Fruit fly (Drosophila melanogaster) whole organism, embryonic: Measurements from ENCODE around the gene Pgcl.

Experiments used
- CG10431 ChIP-seq: fragments of 200-800 bp; sonication (Bioruptor generic); optimal IDR thresholded peaks from 3 replicates; lab custom pipeline; 2018; ENCODE audit warnings: missing biosample characterization, mild to moderate bottlenecking, missing genetic modification characterization
- CG10543 ChIP-seq: fragments of 200-800 bp; sonication (Bioruptor generic); optimal IDR thresholded peaks from 3 replicates; lab custom pipeline; 2017; ENCODE audit warnings: missing biosample characterization, mild to moderate bottlenecking, missing genetic modification characterization, moderate library complexity
- CG10654 ChIP-seq: fragments of 200-800 bp; sonication (Bioruptor generic); optimal IDR thresholded peaks from 2 replicates; lab custom pipeline; 2016; ENCODE audit warnings: missing biosample characterization, missing genetic modification characterization
- CG11093 ChIP-seq: fragments of 200-800 bp; sonication (Bioruptor generic); IDR thresholded peaks from 3 replicates; pipeline ENCODE4 v1.3.6; 2022; ENCODE audit warnings: missing biosample characterization, missing genetic modification characterization
- CG11504 ChIP-seq: fragments of 200-800 bp; sonication (Bioruptor generic); optimal IDR thresholded peaks from 3 replicates; lab custom pipeline; 2019; ENCODE audit warnings: missing biosample characterization, mild to moderate bottlenecking, missing genetic modification characterization, moderate library complexity
- CG1602 ChIP-seq: fragments of 200-800 bp; sonication (Bioruptor generic); optimal IDR thresholded peaks from 3 replicates; lab custom pipeline; 2016; ENCODE audit warnings: missing biosample characterization, missing genetic modification characterization
- CG17359 ChIP-seq: fragments of 200-800 bp; sonication (Bioruptor generic); optimal IDR thresholded peaks from 3 replicates; lab custom pipeline; 2018; ENCODE audit warnings: missing biosample characterization, mild to moderate bottlenecking, missing genetic modification characterization, moderate library complexity
- CG17385 ChIP-seq: fragments of 200-800 bp; sonication (Bioruptor generic); optimal IDR thresholded peaks from 3 replicates; lab custom pipeline; 2018; ENCODE audit warnings: missing biosample characterization, mild to moderate bottlenecking, missing genetic modification characterization
- CG18011 ChIP-seq: fragments of 200-800 bp; sonication (Bioruptor generic); optimal IDR thresholded peaks from 2 replicates; lab custom pipeline; 2017; ENCODE audit warnings: missing biosample characterization, missing genetic modification characterization, mild to moderate bottlenecking, moderate library complexity, missing genotype
- CG1832 ChIP-seq: fragments of 200-800 bp; sonication (Bioruptor generic); optimal IDR thresholded peaks from 2 replicates; lab custom pipeline; 2017; ENCODE audit warnings: missing biosample characterization, mild to moderate bottlenecking, missing genetic modification characterization, inconsistent platforms
- CG2199 ChIP-seq: fragments of 200-800 bp; sonication (Bioruptor generic); IDR thresholded peaks from 3 replicates; pipeline ENCODE4 v1.3.6; 2022; ENCODE audit warnings: missing biosample characterization, missing genetic modification characterization
- CG2678 ChIP-seq: fragments of 200-800 bp; sonication (Bioruptor generic); optimal IDR thresholded peaks from 3 replicates; lab custom pipeline; 2019; ENCODE audit warnings: missing biosample characterization, mild to moderate bottlenecking, missing genetic modification characterization, moderate library complexity
- CG3065 ChIP-seq: fragments of 200-800 bp; sonication (Bioruptor generic); optimal IDR thresholded peaks from 2 replicates; lab custom pipeline; 2016; ENCODE audit warnings: missing biosample characterization, missing genetic modification characterization
- CG3163 ChIP-seq: fragments of 200-800 bp; sonication (Bioruptor generic); optimal IDR thresholded peaks from 3 replicates; lab custom pipeline; 2016; ENCODE audit warnings: missing biosample characterization, missing genetic modification characterization
- CG32767 ChIP-seq: fragments of 200-800 bp; sonication (Bioruptor generic); IDR thresholded peaks from 2 replicates; pipeline ENCODE4 v1.3.6; 2022; ENCODE audit warnings: missing biosample characterization, missing genetic modification characterization
- CG42726 ChIP-seq: fragments of 200-800 bp; sonication (Bioruptor generic); IDR thresholded peaks from 2 replicates; pipeline ENCODE4 v1.3.6; 2022; ENCODE audit warnings: missing biosample characterization, missing genetic modification characterization; ENCODE audit not compliant: partially characterized antibody
- CG4360 ChIP-seq: fragments of 200-800 bp; sonication (Bioruptor generic); IDR thresholded peaks from 2 replicates; pipeline ENCODE4 v1.3.6; 2022; ENCODE audit warnings: missing biosample characterization, missing genetic modification characterization
- CG4707 ChIP-seq: fragments of 200-800 bp; sonication (Bioruptor generic); optimal IDR thresholded peaks from 2 replicates; lab custom pipeline; 2018; ENCODE audit warnings: missing biosample characterization, mild to moderate bottlenecking, missing genetic modification characterization, moderate library complexity
- CG4820 ChIP-seq: fragments of 200-800 bp; sonication (Bioruptor generic); optimal IDR thresholded peaks from 3 replicates; lab custom pipeline; 2016; ENCODE audit warnings: missing biosample characterization, missing genetic modification characterization
- CG7271 ChIP-seq: fragments of 200-800 bp; sonication (Bioruptor generic); optimal IDR thresholded peaks from 2 replicates; lab custom pipeline; 2018; ENCODE audit warnings: missing biosample characterization, mild to moderate bottlenecking, missing genetic modification characterization, moderate library complexity
- CG7556 ChIP-seq: fragments of 200-800 bp; sonication (Bioruptor generic); optimal IDR thresholded peaks from 2 replicates; lab custom pipeline; 2017; ENCODE audit warnings: missing biosample characterization, mild to moderate bottlenecking, missing genetic modification characterization
- CG9876 ChIP-seq: fragments of 200-800 bp; sonication (Bioruptor generic); optimal IDR thresholded peaks from 2 replicates; lab custom pipeline; 2016; ENCODE audit warnings: missing biosample characterization, missing genetic modification characterization
- CrebB ChIP-seq: fragments of 200-800 bp; sonication (Bioruptor generic); optimal IDR thresholded peaks from 3 replicates; lab custom pipeline; 2018; ENCODE audit warnings: missing biosample characterization, mild to moderate bottlenecking, missing genetic modification characterization
- Dip2 ChIP-seq: fragments of 200-800 bp; sonication (Bioruptor generic); IDR thresholded peaks from 2 replicates; pipeline ENCODE4 v1.3.6; 2022; ENCODE audit warnings: missing biosample characterization, missing genetic modification characterization
- Drgx ChIP-seq: fragments of 200-800 bp; sonication (Bioruptor generic); IDR thresholded peaks from 2 replicates; pipeline ENCODE4 v1.3.6; 2022; ENCODE audit warnings: missing biosample characterization, missing genetic modification characterization
- Eip74EF ChIP-seq, 2 experiments: fragments of 200-800 bp in 1 of 2; fragments of >200 bp in 1 of 2; sonication (Bioruptor generic) in 1 of 2; optimal IDR thresholded peaks; 2 replicates each; lab custom pipeline; 2017 to 2019; ENCODE audit warnings: missing biosample characterization in 2 of 2, missing genetic modification characterization in 2 of 2, mild to moderate bottlenecking in 1 of 2, moderate library complexity in 1 of 2
- GATAe ChIP-seq: fragments of 200-800 bp; sonication (Bioruptor generic); conservative IDR thresholded peaks from 2 replicates; pipeline ENCODE4 v1.3.6; 2022; ENCODE audit warnings: missing biosample characterization, missing genetic modification characterization
- HmgD ChIP-seq: fragments of 200-800 bp; sonication (Bioruptor generic); optimal IDR thresholded peaks from 3 replicates; lab custom pipeline; 2016; ENCODE audit warnings: missing biosample characterization, missing genetic modification characterization
- Hmr ChIP-seq: fragments of 200-800 bp; sonication (Bioruptor generic); optimal IDR thresholded peaks from 3 replicates; lab custom pipeline; 2017; ENCODE audit warnings: mild to moderate bottlenecking, missing biosample characterization, missing genetic modification reagents, missing genetic modification characterization
- NK7.1 ChIP-seq: fragments of 200-800 bp; sonication (Bioruptor generic); optimal IDR thresholded peaks from 3 replicates; lab custom pipeline; 2016; ENCODE audit warnings: missing biosample characterization, missing genetic modification characterization
- Rx ChIP-seq: fragments of 200-800 bp; sonication (Bioruptor generic); IDR thresholded peaks from 2 replicates; pipeline ENCODE4 v1.3.6; 2022; ENCODE audit warnings: missing biosample characterization, missing genetic modification characterization
- Six4 ChIP-seq: fragments of 200-800 bp; sonication (Bioruptor generic); optimal IDR thresholded peaks from 2 replicates; lab custom pipeline; 2016; ENCODE audit warnings: missing biosample characterization, missing genetic modification characterization
- ac ChIP-seq: fragments of 200-800 bp; sonication (Bioruptor generic); optimal IDR thresholded peaks from 3 replicates; lab custom pipeline; 2017; ENCODE audit warnings: missing biosample characterization, mild to moderate bottlenecking, missing genetic modification characterization
- dm ChIP-seq: fragments of 200-800 bp; sonication (Bioruptor generic); optimal IDR thresholded peaks from 3 replicates; lab custom pipeline; 2016; ENCODE audit warnings: missing biosample characterization, missing genetic modification characterization
- ewg ChIP-seq: fragments of 200-800 bp; sonication (Bioruptor generic); optimal IDR thresholded peaks from 3 replicates; lab custom pipeline; 2017; ENCODE audit warnings: mild to moderate bottlenecking, missing biosample characterization, missing genetic modification reagents, missing genetic modification characterization
- ftz-f1 ChIP-seq: fragments of 200-800 bp; sonication (Bioruptor generic); optimal IDR thresholded peaks from 2 replicates; lab custom pipeline; 2016; ENCODE audit warnings: missing biosample characterization, missing genetic modification characterization
- ken ChIP-seq: fragments of 200-800 bp; sonication (Bioruptor generic); IDR thresholded peaks from 3 replicates; pipeline ENCODE4 v1.3.6; 2022; ENCODE audit warnings: missing biosample characterization, missing genetic modification characterization
- odd ChIP-seq: fragments of 200-800 bp; sonication (Bioruptor generic); optimal IDR thresholded peaks from 2 replicates; lab custom pipeline; 2017; ENCODE audit warnings: missing biosample characterization, mild to moderate bottlenecking, missing genetic modification characterization
- org-1 ChIP-seq: fragments of 200-800 bp; sonication (Bioruptor generic); optimal IDR thresholded peaks from 2 replicates; lab custom pipeline; 2017; ENCODE audit warnings: missing biosample characterization, missing genetic modification characterization
- pb ChIP-seq: fragments of 200-800 bp; sonication (Bioruptor generic); optimal IDR thresholded peaks from 3 replicates; lab custom pipeline; 2016; ENCODE audit warnings: missing biosample characterization, missing genetic modification characterization
- prd ChIP-seq, 3 experiments: fragments of >200 bp in 2 of 3; fragments of 200-800 bp in 1 of 3; sonication (Bioruptor generic) in 1 of 3; optimal IDR thresholded peaks in 2 of 3; IDR thresholded peaks in 1 of 3; 2 replicates in 2 of 3; 3 replicates in 1 of 3; pipeline versions ENCODE4 v1.3.6 to Lab custom; 2017 to 2022; ENCODE audit warnings: missing biosample characterization in 1 of 3, missing genetic modification characterization in 1 of 3
- ro ChIP-seq: fragments of 200-800 bp; sonication (Bioruptor generic); IDR thresholded peaks from 2 replicates; pipeline ENCODE4 v1.3.6; 2022; ENCODE audit warnings: missing biosample characterization, missing genetic modification characterization
- run ChIP-seq: fragments of 200-800 bp; sonication (Bioruptor generic); optimal IDR thresholded peaks from 3 replicates; lab custom pipeline; 2018; ENCODE audit warnings: missing biosample characterization, mild to moderate bottlenecking, missing genetic modification characterization
- schlank ChIP-seq: fragments of 200-800 bp; sonication (Bioruptor generic); optimal IDR thresholded peaks from 2 replicates; lab custom pipeline; 2018; ENCODE audit warnings: missing biosample characterization, mild to moderate bottlenecking, missing genetic modification characterization
- sd ChIP-seq: fragments of 200-800 bp; sonication (Bioruptor generic); optimal IDR thresholded peaks from 3 replicates; lab custom pipeline; 2018; ENCODE audit warnings: missing biosample characterization, mild to moderate bottlenecking, missing genetic modification characterization, moderate library complexity
- slp2 ChIP-seq: fragments of 200-800 bp; sonication (Bioruptor generic); optimal IDR thresholded peaks from 2 replicates; lab custom pipeline; 2016; ENCODE audit warnings: missing biosample characterization, missing genetic modification characterization
- tap ChIP-seq: fragments of 200-800 bp; optimal IDR thresholded peaks from 3 replicates; lab custom pipeline; 2019; ENCODE audit warnings: missing biosample characterization, mild to moderate bottlenecking, missing genetic modification characterization, moderate library complexity
- vnd ChIP-seq: fragments of 200-800 bp; sonication (Bioruptor generic); IDR thresholded peaks from 3 replicates; pipeline ENCODE4 v1.3.6; 2022; ENCODE audit warnings: missing biosample characterization, missing genetic modification characterization; ENCODE audit not compliant: partially characterized antibody

Gene Pgcl

DNA sequence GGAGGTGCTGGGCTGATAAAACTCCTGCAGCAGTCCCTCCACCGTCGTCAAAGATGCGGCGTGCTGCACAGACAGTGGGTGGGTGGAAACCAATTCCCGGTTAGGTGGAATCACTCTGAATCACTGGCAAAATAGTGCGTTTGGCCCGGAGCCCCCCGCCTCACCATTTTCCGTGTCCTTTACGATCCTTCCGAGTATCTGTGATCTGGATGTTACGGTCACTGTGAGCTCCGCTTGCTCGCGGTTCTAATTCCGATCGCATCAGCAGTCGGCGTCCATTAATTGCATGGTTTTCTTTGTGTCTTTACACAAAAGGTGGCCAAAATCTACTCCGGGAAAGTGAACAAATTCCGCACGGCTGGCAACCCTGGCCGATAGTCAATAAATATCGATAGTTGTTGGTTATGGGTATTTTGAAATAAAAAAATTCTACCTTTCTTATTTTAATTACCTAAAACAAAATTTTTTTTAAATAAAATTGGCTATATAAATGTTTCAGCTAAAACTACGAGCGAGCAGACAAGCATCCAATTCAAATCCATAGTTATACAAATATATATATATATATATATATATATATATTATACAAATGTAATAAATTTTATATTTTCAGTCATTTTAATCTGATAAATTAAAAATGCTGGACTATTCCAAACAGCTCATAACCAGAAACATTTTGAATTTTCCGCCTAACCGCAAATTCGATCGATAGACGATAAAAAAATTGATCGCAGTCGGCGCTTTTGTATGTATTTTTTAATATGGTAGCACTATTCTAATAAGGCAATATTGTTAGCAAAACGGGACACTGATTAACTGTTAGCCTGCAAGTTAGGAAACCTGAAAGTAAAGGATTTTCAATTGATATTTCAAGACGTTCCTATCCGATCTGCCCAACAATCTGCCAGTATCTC, 39.2 kb upstream of the Pgcl start, which contains the start of the genes ebo and CG13373 (continued):
- TF ChIP-seq sd (tag; lab: Kevin White, UChicago): no peak
- no peak for TF ChIP-seq Dip2 (GFP tag; lab: Robert Waterston, UW)
- no peak for TF ChIP-seq slp2 (GFP tag; lab: Kevin White, UChicago)
- TF ChIP-seq CG2678 (tag; lab: Kevin White, UChicago): no peak
- TF ChIP-seq dm (GFP tag; lab: Kevin White, UChicago): no peak
- TF ChIP-seq run (tag; lab: Kevin White, UChicago): no peak
- no peak for TF ChIP-seq CG2199
- TF ChIP-seq Six4 (GFP tag; lab: Kevin White, UChicago): no peak
- TF ChIP-seq CG4360 (GFP tag; lab: Robert Waterston, UW): no peak
- TF ChIP-seq Hmr (GFP tag; lab: Kevin White, UChicago): no peak
- no peak for TF ChIP-seq CrebB (tag; lab: Kevin White, UChicago)
- TF ChIP-seq ewg (GFP tag; lab: Kevin White, UChicago): peak; percentile 4
- peak; percentile 44 for TF ChIP-seq CG17359 (tag; lab: Kevin White, UChicago)
- TF ChIP-seq CG3065 (GFP tag; lab: Kevin White, UChicago): no peak
- no peak for TF ChIP-seq CG32767 (GFP tag; lab: Robert Waterston, UW)
- TF ChIP-seq vnd (GFP tag; lab: Robert Waterston, UW): peak; percentile 55; the same call in 1 of the 3 replicates
- TF ChIP-seq schlank (tag; lab: Kevin White, UChicago): no peak
- no peak for TF ChIP-seq tap (tag; lab: Kevin White, UChicago)
- TF ChIP-seq CG11504 (tag; lab: Kevin White, UChicago): no peak
- TF ChIP-seq prd (optimal IDR thresholded peaks at IDR 0.05; lab: Kevin White, UChicago): no peak
- TF ChIP-seq prd (GFP tag; IDR thresholded peaks at IDR 0.05; lab: Robert Waterston, UW): peak; percentile 24; the same call in 2 of the 3 replicates
- TF ChIP-seq Rx (GFP tag; lab: Robert Waterston, UW): no peak
- no peak for TF ChIP-seq ac (GFP tag; lab: Kevin White, UChicago)
- TF ChIP-seq CG3163 (GFP tag; lab: Kevin White, UChicago): no peak
- TF ChIP-seq CG1832 (GFP tag; lab: Kevin White, UChicago): no peak
- no peak for TF ChIP-seq CG17385 (GFP tag; lab: Kevin White, UChicago)
- no peak for TF ChIP-seq pb (GFP tag; lab: Kevin White, UChicago)
- TF ChIP-seq CG42726: no peak
- TF ChIP-seq HmgD (GFP tag; lab: Kevin White, UChicago): no peak
- TF ChIP-seq Drgx: 0 out of 2 replicates have a peak, but pooled peaks have one; percentile 37
- TF ChIP-seq NK7.1 (GFP tag; lab: Kevin White, UChicago): no peak
- TF ChIP-seq Eip74EF (GFP tag; optimal IDR thresholded peaks at IDR 0.05; lab: Kevin White, UChicago): no peak
- no peak for TF ChIP-seq CG10654 (GFP tag; lab: Kevin White, UChicago)
- peak; percentile 31 for TF ChIP-seq CG1602 (GFP tag; lab: Kevin White, UChicago)
- no peak for TF ChIP-seq GATAe (GFP tag; lab: Robert Waterston, UW)
- TF ChIP-seq ro: no peak
- TF ChIP-seq CG4820: no peak
- no peak for TF ChIP-seq ftz-f1 (GFP tag; lab: Kevin White, UChicago)
- TF ChIP-seq CG9876 (GFP tag; lab: Kevin White, UChicago): no peak
- no peak for TF ChIP-seq CG11093
- TF ChIP-seq org-1 (GFP tag; lab: Kevin White, UChicago): no peak
- TF ChIP-seq CG7271 (tag; lab: Kevin White, UChicago): no peak
- TF ChIP-seq CG10431: no peak
- TF ChIP-seq CG10543 (GFP tag; lab: Kevin White, UChicago): no peak
- no peak for TF ChIP-seq odd
- TF ChIP-seq CG4707 (GFP tag; lab: Kevin White, UChicago): no peak
- no peak for TF ChIP-seq ken (GFP tag; lab: Robert Waterston, UW)
- TF ChIP-seq CG18011 (GFP tag; lab: Kevin White, UChicago): no peak
- TF ChIP-seq CG7556: no peak
